Fruit fly (Drosophila melanogaster) whole organism, embryonic: Measurements from ENCODE around the gene CAH7.

Experiments used
- Aef1 ChIP-seq: fragments of 200-800 bp; sonication (Bioruptor generic); IDR thresholded peaks from 3 replicates; pipeline ENCODE4 v1.3.6; 2022; ENCODE audit warnings: missing biosample characterization, missing genetic modification characterization
- CG10321 ChIP-seq: fragments of 200-800 bp; sonication (Bioruptor generic); IDR thresholded peaks from 2 replicates; pipeline ENCODE4 v1.3.6; 2022; ENCODE audit warnings: missing biosample characterization, missing genetic modification characterization
- CG12219 ChIP-seq: fragments of 200-800 bp; sonication (Bioruptor generic); optimal IDR thresholded peaks from 3 replicates; lab custom pipeline; 2018; ENCODE audit warnings: missing biosample characterization, mild to moderate bottlenecking, missing genetic modification characterization
- CG12769 ChIP-seq: fragments of 200-800 bp; sonication (Bioruptor generic); optimal IDR thresholded peaks from 2 replicates; lab custom pipeline; 2019; ENCODE audit warnings: missing biosample characterization, mild to moderate bottlenecking, missing genetic modification characterization, moderate library complexity
- CG14050 ChIP-seq: fragments of 200-800 bp; sonication (Bioruptor generic); IDR thresholded peaks from 3 replicates; pipeline ENCODE4 v1.3.6; 2022; ENCODE audit warnings: missing biosample characterization, missing genetic modification characterization
- CG14860 ChIP-seq: fragments of 200-800 bp; sonication (Bioruptor generic); IDR thresholded peaks from 3 replicates; pipeline ENCODE4 v1.3.6; 2022; ENCODE audit warnings: missing biosample characterization, missing genetic modification characterization; ENCODE audit not compliant: partially characterized antibody
- CG16813 ChIP-seq: fragments of 200-800 bp; sonication (Bioruptor generic); IDR thresholded peaks from 3 replicates; pipeline ENCODE4 v1.3.6; 2022; ENCODE audit warnings: missing biosample characterization, missing genetic modification characterization; ENCODE audit not compliant: partially characterized antibody
- CG1792 ChIP-seq: fragments of 200-800 bp; sonication (Bioruptor generic); optimal IDR thresholded peaks from 2 replicates; lab custom pipeline; 2016; ENCODE audit warnings: missing biosample characterization, missing genetic modification characterization
- CG32767 ChIP-seq: fragments of 200-800 bp; sonication (Bioruptor generic); IDR thresholded peaks from 2 replicates; pipeline ENCODE4 v1.3.6; 2022; ENCODE audit warnings: missing biosample characterization, missing genetic modification characterization
- CG3726 ChIP-seq: fragments of 200-800 bp; sonication (Bioruptor generic); IDR thresholded peaks from 3 replicates; pipeline ENCODE4, ENCODE4 v1.3.6; 2022; ENCODE audit warnings: missing biosample characterization, missing genetic modification characterization
- CG4328 ChIP-seq: fragments of 200-800 bp; sonication (Bioruptor generic); optimal IDR thresholded peaks from 3 replicates; lab custom pipeline; 2017; ENCODE audit warnings: missing biosample characterization, missing genetic modification reagents, missing genetic modification characterization
- CG7963 ChIP-seq: fragments of 200-800 bp; sonication (Bioruptor generic); IDR thresholded peaks from 3 replicates; pipeline ENCODE4 v1.3.6; 2022; ENCODE audit warnings: missing biosample characterization, missing genetic modification characterization; ENCODE audit not compliant: partially characterized antibody
- CG8281 ChIP-seq: fragments of 200-800 bp; sonication (Bioruptor generic); optimal IDR thresholded peaks from 2 replicates; lab custom pipeline; 2018; ENCODE audit warnings: missing biosample characterization, mild to moderate bottlenecking, missing genetic modification characterization, moderate library complexity
- Dll ChIP-seq: fragments of 200-800 bp; sonication (Bioruptor generic); IDR thresholded peaks from 4 replicates; pipeline ENCODE4 v1.3.6; 2022; ENCODE audit warnings: missing biosample characterization, missing genetic modification characterization; ENCODE audit not compliant: partially characterized antibody
- Dref ChIP-seq: fragments of 200-800 bp; sonication (Bioruptor generic); IDR thresholded peaks from 2 replicates; pipeline ENCODE4 v1.3.6; 2022; ENCODE audit warnings: missing biosample characterization, missing genetic modification characterization
- Ets65A ChIP-seq: fragments of 200-800 bp; sonication (Bioruptor generic); peaks from one replicate; lab custom pipeline; 2016; ENCODE audit warnings: missing biosample characterization, missing genetic modification characterization
- HLH4C ChIP-seq: fragments of 200-800 bp; sonication (Bioruptor generic); IDR thresholded peaks from 3 replicates; pipeline ENCODE4 v1.3.6; 2022; ENCODE audit warnings: missing biosample characterization, missing genetic modification characterization; ENCODE audit not compliant: partially characterized antibody
- HLH54F ChIP-seq: fragments of 200-800 bp; sonication (Bioruptor generic); optimal IDR thresholded peaks from 3 replicates; lab custom pipeline; 2016; ENCODE audit warnings: missing biosample characterization, missing genetic modification characterization
- Kr ChIP-seq: fragments of 200-800 bp; sonication (Bioruptor generic); optimal IDR thresholded peaks from 2 replicates; lab custom pipeline; 2017; ENCODE audit warnings: missing biosample characterization, mild to moderate bottlenecking, missing genetic modification characterization
- MTF-1 ChIP-seq: fragments of 200-800 bp; sonication (Bioruptor generic); optimal IDR thresholded peaks from 2 replicates; lab custom pipeline; 2018; ENCODE audit warnings: missing biosample characterization, mild to moderate bottlenecking, missing genetic modification characterization, borderline replicate concordance
- Neu2 ChIP-seq: fragments of 200-800 bp; sonication (Bioruptor generic); optimal IDR thresholded peaks from 3 replicates; lab custom pipeline; 2016; ENCODE audit warnings: missing biosample characterization, missing genetic modification characterization, borderline replicate concordance
- Scr ChIP-seq: fragments of 200-800 bp; sonication (Bioruptor generic); IDR thresholded peaks from 2 replicates; pipeline ENCODE4 v1.3.6; 2022; ENCODE audit warnings: missing biosample characterization, missing genetic modification characterization; ENCODE audit not compliant: partially characterized antibody
- Side ChIP-seq: fragments of 200-800 bp; sonication (Bioruptor generic); optimal IDR thresholded peaks from 2 replicates; lab custom pipeline; 2016; ENCODE audit warnings: missing biosample characterization, missing genetic modification characterization
- Ssrp ChIP-seq: fragments of 200-800 bp; sonication (Bioruptor generic); optimal IDR thresholded peaks from 2 replicates; lab custom pipeline; 2018; ENCODE audit warnings: missing biosample characterization, mild to moderate bottlenecking, missing genetic modification characterization, moderate library complexity
- bsh ChIP-seq, 2 experiments: fragments of 200-800 bp; sonication (Bioruptor generic); optimal IDR thresholded peaks; 2 replicates each; lab custom pipeline; 2017 to 2018; ENCODE audit warnings: mild to moderate bottlenecking in 2 of 2, missing biosample characterization in 2 of 2, missing genetic modification characterization in 2 of 2, moderate library complexity in 1 of 2
- h ChIP-seq: fragments of >200 bp; optimal IDR thresholded peaks from 2 replicates; lab custom pipeline; 2017
- her ChIP-seq: fragments of 200-800 bp; sonication (Bioruptor generic); optimal IDR thresholded peaks from 2 replicates; lab custom pipeline; 2016; ENCODE audit warnings: missing biosample characterization, missing genetic modification characterization
- hth ChIP-seq: fragments of >200 bp; optimal IDR thresholded peaks from 2 replicates; lab custom pipeline; 2017; ENCODE audit warnings: inconsistent platforms
- knrl ChIP-seq: fragments of 200-800 bp; sonication (Bioruptor generic); IDR thresholded peaks from 3 replicates; pipeline ENCODE4 v1.3.6; 2022; ENCODE audit warnings: missing biosample characterization, missing genetic modification characterization; ENCODE audit not compliant: partially characterized antibody
- nerfin-2 ChIP-seq: fragments of 200-800 bp; sonication (Bioruptor generic); IDR thresholded peaks from 2 replicates; pipeline ENCODE4 v1.3.6; 2022; ENCODE audit warnings: missing biosample characterization, missing genetic modification characterization; ENCODE audit not compliant: partially characterized antibody
- p53 ChIP-seq: fragments of 200-800 bp; sonication (Bioruptor generic); optimal IDR thresholded peaks from 2 replicates; lab custom pipeline; 2016; ENCODE audit warnings: missing biosample characterization, missing genetic modification characterization
- peb ChIP-seq: fragments of 200-800 bp; sonication (Bioruptor generic); IDR thresholded peaks from 2 replicates; pipeline ENCODE4 v1.3.6; 2022; ENCODE audit warnings: missing biosample characterization, missing genetic modification characterization
- pita ChIP-seq: fragments of 200-800 bp; sonication (Bioruptor generic); optimal IDR thresholded peaks from 2 replicates; lab custom pipeline; 2017; ENCODE audit warnings: missing biosample characterization, mild to moderate bottlenecking, missing genetic modification characterization
- pnt ChIP-seq: fragments of 200-800 bp; sonication (Bioruptor generic); optimal IDR thresholded peaks from 3 replicates; lab custom pipeline; 2016; ENCODE audit warnings: missing biosample characterization, missing genetic modification characterization
- pum ChIP-seq: fragments of 200-800 bp; sonication (Bioruptor generic); optimal IDR thresholded peaks from 2 replicates; lab custom pipeline; 2016; ENCODE audit warnings: missing biosample characterization, missing genetic modification characterization
- salm ChIP-seq: fragments of 200-800 bp; sonication (Bioruptor generic); optimal IDR thresholded peaks from 2 replicates; lab custom pipeline; 2018; ENCODE audit warnings: missing biosample characterization, mild to moderate bottlenecking, missing genetic modification characterization
- sens ChIP-seq: fragments of 200-800 bp; sonication (Bioruptor generic); peaks from one replicate; lab custom pipeline; 2016; ENCODE audit warnings: missing biosample characterization, missing genetic modification characterization
- zfh2 ChIP-seq: fragments of 200-800 bp; sonication (Bioruptor generic); optimal IDR thresholded peaks from 2 replicates; lab custom pipeline; 2016; ENCODE audit warnings: missing biosample characterization, missing genetic modification characterization

CAH7 gene

DNA sequence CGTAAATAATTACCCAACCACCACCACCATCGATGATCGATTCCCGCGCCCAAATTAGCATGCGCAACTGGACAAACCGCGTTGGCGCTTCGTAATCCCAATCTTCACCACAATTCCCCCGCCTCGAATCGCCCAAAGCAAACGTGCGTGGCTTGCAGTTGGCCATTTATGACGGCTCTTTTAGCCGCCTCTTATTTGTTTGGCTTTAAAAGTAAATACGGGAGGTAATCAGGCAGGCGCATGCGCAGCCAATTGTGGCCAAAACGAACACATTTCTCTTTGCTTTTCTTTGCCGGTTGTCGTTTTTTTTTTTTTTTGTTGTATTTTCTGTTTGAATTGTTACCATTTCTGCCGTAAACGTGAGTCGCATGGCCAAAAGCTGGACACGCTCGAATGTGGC lies 38.5 kb downstream of the CAH7 start (continued):
- TF ChIP-seq pita (GFP tag; lab: Kevin White, UChicago) (no peak), h (lab: Kevin White, UChicago) (no peak), knrl (GFP tag; lab: Robert Waterston, UW) (no peak), Ssrp (tag; lab: Kevin White, UChicago) (no peak), CG14050 (GFP tag; lab: Robert Waterston, UW) (peak; percentile 49; the same call in 1 of the 3 replicates), CG7963 (GFP tag; lab: Robert Waterston, UW) (no peak), Ets65A (GFP tag; lab: Kevin White, UChicago) (peak; percentile 86), CG32767 (GFP tag; lab: Robert Waterston, UW) (no peak), MTF-1 (GFP tag; lab: Kevin White, UChicago) (no peak), Neu2 (GFP tag; lab: Kevin White, UChicago) (no peak), bsh (GFP tag; optimal IDR thresholded peaks at IDR 0.05; lab: Kevin White, UChicago) (peak in 1 of 2 experiments; percentile 12), CG1792 (GFP tag; lab: Kevin White, UChicago) (peak; percentile 30), Kr (GFP tag; lab: Kevin White, UChicago) (no peak), CG8281 (tag; lab: Kevin White, UChicago) (no peak), CG12219 (GFP tag; lab: Kevin White, UChicago) (peak; percentile 3), peb (GFP tag; lab: Robert Waterston, UW) (no peak), p53 (GFP tag; lab: Kevin White, UChicago) (no peak), zfh2 (no peak)

DNA sequence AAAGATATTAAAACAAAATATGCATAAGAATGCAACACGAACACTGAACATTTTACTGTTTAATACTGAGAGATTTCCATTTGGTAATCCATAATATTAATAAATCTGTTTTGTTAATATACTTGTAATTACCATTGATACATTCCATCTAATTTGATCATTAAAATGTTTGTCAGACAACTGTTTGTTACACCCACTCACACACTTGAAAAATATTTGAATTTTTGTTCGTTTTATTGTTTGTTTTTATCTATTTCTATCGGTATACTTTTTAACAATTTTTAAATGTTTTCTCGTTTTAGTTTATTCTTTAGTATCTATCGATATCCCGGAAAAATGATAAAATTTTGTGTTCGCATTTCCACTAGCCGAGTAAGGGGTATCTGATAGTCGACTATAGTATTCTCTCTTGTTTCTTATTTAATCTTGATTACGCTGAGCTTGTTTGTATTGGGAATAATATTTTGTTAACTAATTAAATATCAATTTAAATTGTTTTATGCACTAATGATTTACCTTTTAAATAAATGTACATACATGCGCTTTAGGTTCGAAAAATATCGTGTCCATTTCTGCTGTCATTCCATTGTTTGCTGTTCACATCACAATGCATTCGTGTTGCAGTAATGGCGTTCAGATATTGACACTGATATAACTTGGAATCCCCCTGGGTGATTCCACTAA lies 39.9 kb downstream of the CAH7 start, which contains the start of gene CG34303:
Gene CG34303, minus strand, starts transcription at position 51 of the 684 bp plus-strand sequence.
- TF ChIP-seq CG10321 (GFP tag; lab: Robert Waterston, UW) (no peak), Dll (no peak), CG4328 (GFP tag; lab: Kevin White, UChicago) (no peak), Side (GFP tag; lab: Kevin White, UChicago) (no peak), Dref (GFP tag; lab: Robert Waterston, UW) (no peak), CG12769 (no peak), salm (tag; lab: Kevin White, UChicago) (no peak), Scr (GFP tag; lab: Robert Waterston, UW) (peak; percentile 29), nerfin-2 (peak; percentile 40), HLH54F (no peak), pnt (GFP tag; lab: Kevin White, UChicago) (no peak), sens (GFP tag; lab: Kevin White, UChicago) (peak; percentile 51), hth (lab: Kevin White, UChicago) (no peak), pum (GFP tag; lab: Kevin White, UChicago) (no peak), HLH4C (GFP tag; lab: Robert Waterston, UW) (peak; percentile 69), her (GFP tag; lab: Kevin White, UChicago) (no peak), CG14860 (peak; percentile 67), CG3726 (no peak), CG16813 (GFP tag; lab: Robert Waterston, UW) (peak; percentile 56; the same call in 2 of the 3 replicates), Aef1 (GFP tag; lab: Robert Waterston, UW) (no peak)
